Fruit fly (Drosophila melanogaster) whole organism, embryonic: ENCODE results near the gene PLCXD.

ENCODE experiments used
- Asciz ChIP-seq: fragments of 200-800 bp; sonication (Bioruptor generic); optimal IDR thresholded peaks from 2 replicates; lab custom pipeline; 2017; ENCODE audit warnings: missing biosample characterization, mild to moderate bottlenecking, missing genetic modification characterization, missing genetic modification reagents
- Atf3 ChIP-seq: fragments of 200-800 bp; sonication (Bioruptor generic); optimal IDR thresholded peaks from 3 replicates; lab custom pipeline; 2016; ENCODE audit warnings: missing biosample characterization, missing genetic modification characterization
- BEAF-32 ChIP-seq: fragments of 200-800 bp; sonication (Bioruptor generic); optimal IDR thresholded peaks from 3 replicates; lab custom pipeline; 2017; ENCODE audit warnings: missing biosample characterization, missing genetic modification characterization, mild to moderate bottlenecking, moderate library complexity, missing genetic modification reagents
- CG10209 ChIP-seq: fragments of 200-800 bp; sonication (Bioruptor generic); optimal IDR thresholded peaks from 3 replicates; lab custom pipeline; 2017; ENCODE audit warnings: missing biosample characterization, mild to moderate bottlenecking, missing genetic modification characterization, missing genetic modification reagents
- CG14014 ChIP-seq: fragments of 200-800 bp; sonication (Bioruptor generic); IDR thresholded peaks from 2 replicates; pipeline ENCODE4 v1.3.6; 2022; ENCODE audit warnings: missing biosample characterization, missing genetic modification characterization
- CG15269 ChIP-seq: fragments of 200-800 bp; sonication (Bioruptor generic); optimal IDR thresholded peaks from 2 replicates; lab custom pipeline; 2018; ENCODE audit warnings: missing biosample characterization, mild to moderate bottlenecking, missing genetic modification characterization, moderate library complexity
- CG16779 ChIP-seq: fragments of 200-800 bp; sonication (Bioruptor generic); IDR thresholded peaks from 2 replicates; pipeline ENCODE4 v1.3.6; 2022; ENCODE audit warnings: missing biosample characterization, missing genetic modification characterization
- CG16815 ChIP-seq: fragments of 200-800 bp; sonication (Bioruptor generic); optimal IDR thresholded peaks from 3 replicates; lab custom pipeline; 2017; ENCODE audit warnings: missing biosample characterization, mild to moderate bottlenecking, missing genetic modification characterization
- CG17912 ChIP-seq: fragments of 200-800 bp; sonication (Bioruptor generic); optimal IDR thresholded peaks from 2 replicates; lab custom pipeline; 2018; ENCODE audit warnings: missing biosample characterization, mild to moderate bottlenecking, missing genetic modification characterization
- CG18619 ChIP-seq: fragments of 200-800 bp; sonication (Bioruptor generic); optimal IDR thresholded peaks from 3 replicates; lab custom pipeline; 2017; ENCODE audit warnings: missing biosample characterization, mild to moderate bottlenecking, missing genetic modification characterization
- CG2199 ChIP-seq: fragments of 200-800 bp; sonication (Bioruptor generic); IDR thresholded peaks from 3 replicates; pipeline ENCODE4 v1.3.6; 2022; ENCODE audit warnings: missing biosample characterization, missing genetic modification characterization
- CG30020 ChIP-seq: fragments of 200-800 bp; optimal IDR thresholded peaks from 2 replicates; lab custom pipeline; 2019; ENCODE audit warnings: missing biosample characterization, mild to moderate bottlenecking, missing genetic modification characterization, moderate library complexity
- CG31388 ChIP-seq: fragments of 200-800 bp; sonication (Bioruptor generic); optimal IDR thresholded peaks from 2 replicates; lab custom pipeline; 2016; ENCODE audit warnings: missing biosample characterization, missing genetic modification characterization
- CG3163 ChIP-seq: fragments of 200-800 bp; sonication (Bioruptor generic); optimal IDR thresholded peaks from 3 replicates; lab custom pipeline; 2016; ENCODE audit warnings: missing biosample characterization, missing genetic modification characterization
- CG4617 ChIP-seq: fragments of 200-800 bp; sonication (Bioruptor generic); optimal IDR thresholded peaks from 3 replicates; lab custom pipeline; 2016; ENCODE audit warnings: missing biosample characterization, missing genetic modification characterization, borderline replicate concordance
- CG5953 ChIP-seq: fragments of 200-800 bp; sonication (Bioruptor generic); IDR thresholded peaks from 2 replicates; pipeline ENCODE4 v1.3.6; 2022; ENCODE audit warnings: missing biosample characterization, missing genetic modification characterization
- CG6689 ChIP-seq: fragments of 200-800 bp; sonication (Bioruptor generic); IDR thresholded peaks from 2 replicates; pipeline ENCODE4 v1.3.6; 2022; ENCODE audit warnings: missing biosample characterization, missing genetic modification characterization
- CG7372 ChIP-seq: fragments of 200-800 bp; sonication (Bioruptor generic); IDR thresholded peaks from 2 replicates; pipeline ENCODE4 v1.3.6; 2022; ENCODE audit warnings: missing biosample characterization, missing genetic modification characterization
- CG8089 ChIP-seq: fragments of 200-800 bp; sonication (Bioruptor generic); optimal IDR thresholded peaks from 3 replicates; lab custom pipeline; 2016; ENCODE audit warnings: missing biosample characterization, missing genetic modification characterization
- CG8359 ChIP-seq: fragments of 200-800 bp; sonication (Bioruptor generic); optimal IDR thresholded peaks from 2 replicates; lab custom pipeline; 2017; ENCODE audit warnings: missing biosample characterization, mild to moderate bottlenecking, missing genetic modification characterization, borderline replicate concordance
- CG9876 ChIP-seq: fragments of 200-800 bp; sonication (Bioruptor generic); optimal IDR thresholded peaks from 2 replicates; lab custom pipeline; 2016; ENCODE audit warnings: missing biosample characterization, missing genetic modification characterization
- D19B ChIP-seq: fragments of 200-800 bp; sonication (Bioruptor generic); optimal IDR thresholded peaks from 2 replicates; lab custom pipeline; 2017; ENCODE audit warnings: missing biosample characterization, mild to moderate bottlenecking, missing genetic modification characterization
- Dek ChIP-seq: fragments of 200-800 bp; sonication (Bioruptor generic); optimal IDR thresholded peaks from 3 replicates; lab custom pipeline; 2019; ENCODE audit warnings: missing biosample characterization, mild to moderate bottlenecking, missing genetic modification characterization, moderate library complexity
- Dip3 ChIP-seq: fragments of 200-800 bp; sonication (Bioruptor generic); optimal IDR thresholded peaks from 3 replicates; lab custom pipeline; 2016; ENCODE audit warnings: missing biosample characterization, missing genetic modification characterization
- Dll ChIP-seq: fragments of 200-800 bp; sonication (Bioruptor generic); IDR thresholded peaks from 4 replicates; pipeline ENCODE4 v1.3.6; 2022; ENCODE audit warnings: missing biosample characterization, missing genetic modification characterization; ENCODE audit not compliant: partially characterized antibody
- Ets97D ChIP-seq: fragments of 200-800 bp; sonication (Bioruptor generic); optimal IDR thresholded peaks from 3 replicates; lab custom pipeline; 2016; ENCODE audit warnings: missing biosample characterization, missing genetic modification characterization
- Fer1 ChIP-seq: fragments of 200-800 bp; sonication (Bioruptor generic); optimal IDR thresholded peaks from 2 replicates; lab custom pipeline; 2017; ENCODE audit warnings: missing biosample characterization, mild to moderate bottlenecking, missing genetic modification characterization
- Fer3 ChIP-seq: fragments of 200-800 bp; sonication (Bioruptor generic); optimal IDR thresholded peaks from 2 replicates; lab custom pipeline; 2018; ENCODE audit warnings: missing biosample characterization, mild to moderate bottlenecking, missing genetic modification characterization, moderate library complexity
- H2.0 ChIP-seq: fragments of 200-800 bp; sonication (Bioruptor generic); IDR thresholded peaks from 2 replicates; pipeline ENCODE4 v1.3.6; 2022; ENCODE audit warnings: missing biosample characterization, missing genetic modification characterization
- HLH4C ChIP-seq: fragments of 200-800 bp; sonication (Bioruptor generic); IDR thresholded peaks from 3 replicates; pipeline ENCODE4 v1.3.6; 2022; ENCODE audit warnings: missing biosample characterization, missing genetic modification characterization; ENCODE audit not compliant: partially characterized antibody
- Hand ChIP-seq: fragments of 200-800 bp; sonication (Bioruptor generic); optimal IDR thresholded peaks from 2 replicates; lab custom pipeline; 2017; ENCODE audit warnings: mild to moderate bottlenecking, missing biosample characterization, missing genetic modification reagents, missing genetic modification characterization
- Hsf ChIP-seq: fragments of 200-800 bp; sonication (Bioruptor generic); optimal IDR thresholded peaks from 3 replicates; lab custom pipeline; 2016; ENCODE audit warnings: missing biosample characterization, missing genetic modification characterization
- MESR4 ChIP-seq: fragments of 200-800 bp; sonication (Bioruptor generic); optimal IDR thresholded peaks from 2 replicates; lab custom pipeline; 2018; ENCODE audit warnings: missing biosample characterization, mild to moderate bottlenecking, missing genetic modification characterization, moderate library complexity
- TFAM ChIP-seq: fragments of 200-800 bp; sonication (Bioruptor generic); optimal IDR thresholded peaks from 2 replicates; lab custom pipeline; 2017; ENCODE audit warnings: missing biosample characterization, missing genetic modification characterization, inconsistent platforms
- abd-A ChIP-seq: fragments of 200-800 bp; sonication (Bioruptor generic); optimal IDR thresholded peaks from 3 replicates; lab custom pipeline; 2019; ENCODE audit warnings: missing biosample characterization, mild to moderate bottlenecking, missing genetic modification characterization, moderate library complexity
- ap ChIP-seq: fragments of 200-800 bp; sonication (Bioruptor generic); IDR thresholded peaks from 2 replicates; pipeline ENCODE4 v1.3.6; 2022; ENCODE audit warnings: missing biosample characterization, missing genetic modification characterization
- cato ChIP-seq: fragments of 200-800 bp; sonication (Bioruptor generic); optimal IDR thresholded peaks from 2 replicates; lab custom pipeline; 2016; ENCODE audit warnings: missing biosample characterization, missing genetic modification characterization, borderline replicate concordance
- chinmo ChIP-seq: fragments of 200-800 bp; sonication (Bioruptor generic); IDR thresholded peaks from 4 replicates; pipeline ENCODE4 v1.3.6; 2022; ENCODE audit warnings: missing biosample characterization, missing genetic modification characterization; ENCODE audit not compliant: partially characterized antibody
- fru ChIP-seq: fragments of >200 bp; optimal IDR thresholded peaks from 2 replicates; lab custom pipeline; 2017
- gsb ChIP-seq: fragments of 200-800 bp; sonication (Bioruptor generic); IDR thresholded peaks from 2 replicates; pipeline ENCODE4 v1.3.6; 2022; ENCODE audit warnings: missing biosample characterization, missing genetic modification characterization
- lilli ChIP-seq: fragments of 200-800 bp; sonication (Bioruptor generic); optimal IDR thresholded peaks from 3 replicates; lab custom pipeline; 2016; ENCODE audit warnings: missing biosample characterization, missing genetic modification characterization
- prd ChIP-seq, 3 experiments: fragments of >200 bp in 2 of 3; fragments of 200-800 bp in 1 of 3; sonication (Bioruptor generic) in 1 of 3; optimal IDR thresholded peaks in 2 of 3; IDR thresholded peaks in 1 of 3; 2 replicates in 2 of 3; 3 replicates in 1 of 3; pipeline versions ENCODE4 v1.3.6 to Lab custom; 2017 to 2022; ENCODE audit warnings: missing biosample characterization in 1 of 3, missing genetic modification characterization in 1 of 3
- row ChIP-seq: fragments of 200-800 bp; sonication (Bioruptor generic); IDR thresholded peaks from 3 replicates; pipeline ENCODE4 v1.3.6; 2022; ENCODE audit warnings: missing biosample characterization, missing genetic modification characterization
- salm ChIP-seq: fragments of 200-800 bp; sonication (Bioruptor generic); optimal IDR thresholded peaks from 2 replicates; lab custom pipeline; 2018; ENCODE audit warnings: missing biosample characterization, mild to moderate bottlenecking, missing genetic modification characterization
- sens ChIP-seq: fragments of 200-800 bp; sonication (Bioruptor generic); peaks from one replicate; lab custom pipeline; 2016; ENCODE audit warnings: missing biosample characterization, missing genetic modification characterization
- sqz ChIP-seq: fragments of 200-800 bp; sonication (Bioruptor generic); optimal IDR thresholded peaks from 3 replicates; lab custom pipeline; 2018; ENCODE audit warnings: missing biosample characterization, mild to moderate bottlenecking, missing genetic modification characterization
- vnd ChIP-seq: fragments of 200-800 bp; sonication (Bioruptor generic); IDR thresholded peaks from 3 replicates; pipeline ENCODE4 v1.3.6; 2022; ENCODE audit warnings: missing biosample characterization, missing genetic modification characterization; ENCODE audit not compliant: partially characterized antibody
- z ChIP-seq: fragments of 200-800 bp; sonication (Bioruptor generic); IDR thresholded peaks from 3 replicates; pipeline ENCODE4 v1.3.6; 2022; ENCODE audit warnings: missing biosample characterization, missing genetic modification characterization

Gene PLCXD

dm6 chr2L:12045941-12046855, 3.0 kb upstream of the PLCXD start, which contains the start of gene CG6770 (continued):
- TF ChIP-seq lilli (GFP tag; lab: Kevin White, UChicago) (peak; percentile 75), Ets97D (GFP tag; lab: Kevin White, UChicago) (peak; percentile 9), CG18619 (GFP tag; lab: Kevin White, UChicago) (peak; percentile 86), Asciz (peak; percentile 65), CG10209 (GFP tag; lab: Kevin White, UChicago) (peak; percentile 73), Dll (GFP tag; lab: Robert Waterston, UW) (no peak), Fer3 (tag; lab: Kevin White, UChicago) (peak; percentile 89), Hand (GFP tag; lab: Kevin White, UChicago) (peak; percentile 92), CG14014 (GFP tag; lab: Robert Waterston, UW) (peak; percentile 89), CG30020 (tag; lab: Kevin White, UChicago) (peak; percentile 20), gsb (GFP tag; lab: Robert Waterston, UW) (peak; percentile 79), sens (GFP tag; lab: Kevin White, UChicago) (peak; percentile 81), H2.0 (GFP tag; lab: Robert Waterston, UW) (peak; percentile 73), vnd (GFP tag; lab: Robert Waterston, UW) (no peak), CG16815 (GFP tag; lab: Kevin White, UChicago) (peak; percentile 2), prd (optimal IDR thresholded peaks at IDR 0.05; lab: Kevin White, UChicago) (no peak), prd (GFP tag; IDR thresholded peaks at IDR 0.05; lab: Robert Waterston, UW) (peak; percentile 93), CG8359 (peak; percentile 29), Dek (tag; lab: Kevin White, UChicago) (peak; percentile 87), CG31388 (GFP tag; lab: Kevin White, UChicago) (peak; percentile 14), ap (GFP tag; lab: Robert Waterston, UW) (peak; percentile 78), CG6689 (peak; percentile 87), CG5953 (GFP tag; lab: Robert Waterston, UW) (peak; percentile 69), fru (no peak), BEAF-32 (GFP tag; lab: Kevin White, UChicago) (peak; percentile 2), CG7372 (peak; percentile 67; the same call in 1 of the 2 replicates), row (GFP tag; lab: Robert Waterston, UW) (peak; percentile 94), cato (GFP tag; lab: Kevin White, UChicago) (peak; percentile 39), CG3163 (GFP tag; lab: Kevin White, UChicago) (peak; percentile 16), CG4617 (GFP tag; lab: Kevin White, UChicago) (peak; percentile 8), abd-A (tag; lab: Kevin White, UChicago) (peak; percentile 55), CG16779 (peak; percentile 59), chinmo (GFP tag; lab: Robert Waterston, UW) (0 out of 4 replicates have a peak, but pooled peaks have one; percentile 66), CG15269 (peak; percentile 90), Dip3 (peak; percentile 26), Hsf (GFP tag; lab: Kevin White, UChicago) (peak; percentile 73), CG9876 (GFP tag; lab: Kevin White, UChicago) (peak; percentile 21), z (GFP tag; lab: Robert Waterston, UW) (no peak), salm (tag; lab: Kevin White, UChicago) (peak; percentile 70), MESR4 (GFP tag; lab: Kevin White, UChicago) (no peak), CG8089 (GFP tag; lab: Kevin White, UChicago) (no peak), CG17912 (GFP tag; lab: Kevin White, UChicago) (no peak), Atf3 (GFP tag; lab: Kevin White, UChicago) (no peak), D19B (GFP tag; lab: Kevin White, UChicago) (peak; percentile 70), sqz (GFP tag; lab: Kevin White, UChicago) (peak; percentile 94), CG2199 (GFP tag; lab: Robert Waterston, UW) (no peak), Fer1 (peak; percentile 95), HLH4C (GFP tag; lab: Robert Waterston, UW) (peak; percentile 34; the same call in 2 of the 3 replicates), TFAM (GFP tag; lab: Kevin White, UChicago) (no peak)
